Worm (Caenorhabditis elegans): ENCODE data around the gene F14D2.11.

F14D2.11 gene

ce11 chrII:3338556-3338955, 3.3 kb downstream of the F14D2.11 start, which contains the start of gene F14D2.7:
Gene F14D2.7 (minus strand): TSS chrII:3338656.
- no peak for TF ChIP-seq ces-1 (GFP tag; optimal IDR thresholded peaks at IDR 0.05)
- TF ChIP-seq M03D4.4 (tag; optimal IDR thresholded peaks at IDR 0.05) = no peak
- no peak for TF ChIP-seq ceh-83 (GFP tag; optimal IDR thresholded peaks at IDR 0.05)
- TF ChIP-seq sptf-1 (tag; optimal IDR thresholded peaks at IDR 0.05) = no peak
- no peak for TF ChIP-seq unc-62 (GFP tag; optimal IDR thresholded peaks at IDR 0.05)
- no peak for TF ChIP-seq bed-3 (GFP tag; optimal IDR thresholded peaks at IDR 0.05)
- TF ChIP-seq ztf-11 (tag; optimal IDR thresholded peaks at IDR 0.05) = no peak
- TF ChIP-seq elt-1 (tag; optimal IDR thresholded peaks at IDR 0.05; ENCODE audit: borderline replicate concordance, insufficient read depth) = no peak
- no peak for TF ChIP-seq hlh-1 (tag; optimal IDR thresholded peaks at IDR 0.05)
- TF ChIP-seq nhr-2 (tag; optimal IDR thresholded peaks at IDR 0.05) = no peak
- no peak for TF ChIP-seq unc-120 (tag; optimal IDR thresholded peaks at IDR 0.05; ENCODE audit: poor library complexity, severe bottlenecking)
- no peak for TF ChIP-seq zip-8 (tag; optimal IDR thresholded peaks at IDR 0.05)
- TF ChIP-seq cnd-1 (tag; optimal IDR thresholded peaks at IDR 0.05) = no peak
- TF ChIP-seq nhr-76 (tag; optimal IDR thresholded peaks at IDR 0.05) = no peak
- no peak for TF ChIP-seq nhr-237 (tag; optimal IDR thresholded peaks at IDR 0.05)
- TF ChIP-seq ham-2 (GFP tag; optimal IDR thresholded peaks at IDR 0.05) = no peak
- TF ChIP-seq flh-1 (GFP tag; optimal IDR thresholded peaks at IDR 0.05) = no peak
- TF ChIP-seq pha-4 (tag; optimal IDR thresholded peaks at IDR 0.05) = no peak
- TF ChIP-seq elt-3 (tag; optimal IDR thresholded peaks at IDR 0.05) = no peak

DNA sequence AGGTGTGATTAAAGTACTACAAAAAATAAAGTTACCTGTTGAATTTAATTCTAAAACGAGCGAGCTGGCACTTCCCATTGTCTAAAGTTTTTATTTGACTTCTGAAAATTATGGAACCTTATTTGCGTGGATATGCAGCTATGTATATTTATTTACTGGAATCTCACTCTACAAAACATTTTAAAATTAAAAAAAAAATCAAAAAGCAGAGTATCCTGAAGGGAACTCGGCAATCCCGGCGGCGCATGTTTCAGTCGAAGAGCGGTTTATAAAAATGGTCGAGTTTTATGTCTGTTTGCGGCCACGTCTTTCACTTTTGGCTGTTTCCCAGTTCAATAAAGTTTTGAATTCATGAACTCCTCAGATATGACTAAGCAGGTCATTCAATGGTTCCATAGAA, 4.8 kb downstream of the F14D2.11 start, which contains the start of gene F14D2.19:
Gene F14D2.19, minus strand, starts transcription at position 101 of the 400 bp plus-strand sequence.
- TF ChIP-seq lin-32 (GFP tag; optimal IDR thresholded peaks at IDR 0.05) (no peak), unc-62 (GFP tag; optimal IDR thresholded peaks at IDR 0.05) (no peak), ceh-83 (GFP tag; optimal IDR thresholded peaks at IDR 0.05) (no peak), mls-2 (tag; optimal IDR thresholded peaks at IDR 0.05) (no peak), zip-8 (tag; optimal IDR thresholded peaks at IDR 0.05) (no peak), flh-1 (GFP tag; optimal IDR thresholded peaks at IDR 0.05) (no peak), drap-1 (GFP tag; optimal IDR thresholded peaks at IDR 0.05) (no peak), elt-3 (tag; optimal IDR thresholded peaks at IDR 0.05) (no peak), nhr-76 (tag; optimal IDR thresholded peaks at IDR 0.05) (no peak)

ce11 chrII:3332039-3332438, 9.8 kb downstream of the F14D2.11 start, which contains the start of gene irld-27:
Gene irld-27 (plus strand): TSS chrII:3332339.
- TF ChIP-seq ceh-43 (GFP tag; optimal IDR thresholded peaks at IDR 0.05) = no peak
- no peak for TF ChIP-seq sptf-1 (tag; optimal IDR thresholded peaks at IDR 0.05)
- no peak for TF ChIP-seq lin-13 (tag; optimal IDR thresholded peaks at IDR 0.05)
- TF ChIP-seq unc-62 (GFP tag; optimal IDR thresholded peaks at IDR 0.05) = no peak
- no peak for TF ChIP-seq mls-2 (tag; optimal IDR thresholded peaks at IDR 0.05)
- TF ChIP-seq nhr-12 (tag; optimal IDR thresholded peaks at IDR 0.05) = no peak
- no peak for TF ChIP-seq elt-1 (tag; optimal IDR thresholded peaks at IDR 0.05; ENCODE audit: borderline replicate concordance, insufficient read depth)
- TF ChIP-seq cnd-1 (tag; optimal IDR thresholded peaks at IDR 0.05) = no peak
- TF ChIP-seq lsy-2 (tag; optimal IDR thresholded peaks at IDR 0.05) = no peak
- TF ChIP-seq ceh-39 (tag; optimal IDR thresholded peaks at IDR 0.05) = no peak
- TF ChIP-seq bed-3 (GFP tag; optimal IDR thresholded peaks at IDR 0.05) = no peak

- TF ChIP-seq blmp-1 (tag; optimal IDR thresholded peaks at IDR 0.05) (no peak), snpc-4 (tag; optimal IDR thresholded peaks at IDR 0.05) (no peak), drap-1 (GFP tag; optimal IDR thresholded peaks at IDR 0.05) (no peak), ceh-39 (tag; optimal IDR thresholded peaks at IDR 0.05) (no peak), lin-13 (tag; optimal IDR thresholded peaks at IDR 0.05) (no peak), unc-120 (tag; optimal IDR thresholded peaks at IDR 0.05; ENCODE audit: poor library complexity, severe bottlenecking) (no peak), ces-1 (GFP tag; optimal IDR thresholded peaks at IDR 0.05) (no peak), nhr-237 (tag; optimal IDR thresholded peaks at IDR 0.05) (no peak), bed-3 (GFP tag; optimal IDR thresholded peaks at IDR 0.05) (no peak), flh-1 (GFP tag; optimal IDR thresholded peaks at IDR 0.05) (no peak), nhr-28 (tag; optimal IDR thresholded peaks at IDR 0.05) (no peak), ceh-43 (GFP tag; optimal IDR thresholded peaks at IDR 0.05) (no peak), zip-8 (tag; optimal IDR thresholded peaks at IDR 0.05) (no peak), lin-32 (GFP tag; optimal IDR thresholded peaks at IDR 0.05) (no peak), mab-5 (tag; optimal IDR thresholded peaks at IDR 0.05) (no peak)
Measured at ce11 chrII:3327104-3327503, 14.8 kb downstream of the F14D2.11 start, which contains the start of gene Y46D2A.3. Gene Y46D2A.3 (minus strand): TSS chrII:3327204.

DNA sequence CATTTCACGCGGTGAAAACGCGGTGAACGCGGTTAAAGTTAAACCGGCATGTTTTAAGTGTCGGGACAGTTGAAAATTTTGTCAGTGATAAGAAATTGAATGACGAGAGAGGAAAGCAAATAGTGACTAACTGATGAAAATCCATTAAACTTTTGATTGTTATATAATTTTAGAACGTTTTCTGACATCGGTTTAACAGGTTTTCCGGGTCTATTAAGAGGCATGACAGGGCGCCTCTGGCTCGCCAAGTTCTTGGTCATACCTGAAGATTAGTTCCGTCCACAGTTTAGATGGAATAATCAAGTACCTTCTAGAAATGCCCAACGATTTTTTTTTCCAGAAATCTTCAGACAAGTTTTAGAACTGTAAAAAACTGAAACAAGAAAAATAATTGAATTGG, 18.7 kb downstream of the F14D2.11 start, which contains the start of gene Y46D2A.2:
Gene Y46D2A.2, minus strand, starts transcription at position 101 of the 400 bp plus-strand sequence.
- no peak for TF ChIP-seq mep-1 (tag; optimal IDR thresholded peaks at IDR 0.05)
- no peak for TF ChIP-seq unc-39 (tag; optimal IDR thresholded peaks at IDR 0.05)
- TF ChIP-seq blmp-1 (tag; optimal IDR thresholded peaks at IDR 0.05) = no peak
- TF ChIP-seq bed-3 (GFP tag; optimal IDR thresholded peaks at IDR 0.05) = no peak
- no peak for TF ChIP-seq mls-2 (tag; optimal IDR thresholded peaks at IDR 0.05)
- TF ChIP-seq elt-1 (tag; optimal IDR thresholded peaks at IDR 0.05; ENCODE audit: borderline replicate concordance, insufficient read depth) = no peak
- no peak for TF ChIP-seq ceh-83 (GFP tag; optimal IDR thresholded peaks at IDR 0.05)
- no peak for TF ChIP-seq tbx-8 (GFP tag; optimal IDR thresholded peaks at IDR 0.05)
- no peak for TF ChIP-seq nhr-28 (tag; optimal IDR thresholded peaks at IDR 0.05)
- TF ChIP-seq drap-1 (GFP tag; optimal IDR thresholded peaks at IDR 0.05) = no peak
- TF ChIP-seq unc-62 (GFP tag; optimal IDR thresholded peaks at IDR 0.05) = no peak
- no peak for TF ChIP-seq lin-13 (tag; optimal IDR thresholded peaks at IDR 0.05)
- TF ChIP-seq lsy-2 (tag; optimal IDR thresholded peaks at IDR 0.05) = no peak
- TF ChIP-seq nhr-76 (tag; optimal IDR thresholded peaks at IDR 0.05) = no peak

Data from whole organism, mixed stage, embryonic.